Fruit fly (Drosophila melanogaster) whole organism: Measurements from ENCODE around the gene CG15042.

ENCODE experiments used
- CG8478 ChIP-seq: fragments of >200 bp; optimal IDR thresholded peaks from 2 replicates; lab custom pipeline; 2018; ENCODE audit warnings: inconsistent platforms
- pan ChIP-seq: fragments of >200 bp; optimal IDR thresholded peaks from 2 replicates; lab custom pipeline; 2017
- psq ChIP-seq: fragments of >200 bp; optimal IDR thresholded peaks from 2 replicates; lab custom pipeline; 2017
- usp ChIP-seq: fragments of >200 bp; optimal IDR thresholded peaks from 2 replicates; lab custom pipeline; 2017; ENCODE audit warnings: missing biosample characterization, missing genetic modification characterization, mixed read lengths

DNA sequence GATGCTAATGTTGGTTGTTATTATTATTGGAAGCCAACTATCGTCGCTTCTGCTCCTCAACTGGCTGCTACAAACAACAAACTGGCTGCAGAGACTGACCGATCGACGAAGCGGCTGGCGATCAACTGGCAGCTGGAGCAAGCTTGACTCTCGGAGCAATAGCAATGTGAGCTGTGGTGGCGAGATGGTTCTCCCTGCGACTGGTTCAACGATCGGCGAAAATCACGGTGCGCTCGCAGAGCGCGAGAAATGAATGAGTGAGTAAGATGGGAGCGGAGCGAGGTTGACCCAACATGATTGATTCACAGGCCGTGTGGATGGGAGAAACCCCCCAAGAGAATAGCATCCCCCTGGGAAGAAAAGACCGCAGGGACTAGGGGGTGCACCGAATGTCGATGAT is 38.6 kb downstream of the CG15042 start, which contains the start of gene CG15046:
- TF ChIP-seq psq (lab: Kevin White, UChicago), result no peak
- TF ChIP-seq CG8478 (lab: Kevin White, UChicago), result no peak
- no peak for TF ChIP-seq usp (GFP tag; lab: Kevin White, UChicago)
- TF ChIP-seq pan (lab: Kevin White, UChicago), result no peak
